Worm (Caenorhabditis elegans) whole organism, L3 larva: ENCODE results near the gene C01G6.2.

Experiments
- aly-2 ChIP-seq: fragments of 150-350 bp; optimal IDR thresholded peaks from 2 replicates; lab custom pipeline; 2014; ENCODE audit warnings: missing biosample characterization, missing genetic modification characterization
- ama-1 ChIP-seq: fragments of 150-350 bp; optimal IDR thresholded peaks from 2 replicates; lab custom pipeline; 2018
- ceh-16 ChIP-seq: sonication (generic microtip); optimal IDR thresholded peaks from 2 replicates; lab custom pipeline; 2017; ENCODE audit warnings: missing biosample characterization, missing genetic modification characterization
- ceh-28 ChIP-seq: fragments of 150-350 bp; optimal IDR thresholded peaks from 2 replicates; lab custom pipeline; 2014; ENCODE audit warnings: missing biosample characterization, missing genetic modification reagents, missing genetic modification characterization
- ceh-82 ChIP-seq: fragments of 150-350 bp; optimal IDR thresholded peaks from 2 replicates; lab custom pipeline; 2014; ENCODE audit warnings: missing biosample characterization, missing genetic modification characterization
- ceh-9 ChIP-seq: sonication (generic microtip); optimal IDR thresholded peaks from 2 replicates; lab custom pipeline; 2018; ENCODE audit warnings: missing biosample characterization, missing genetic modification characterization
- daf-12 ChIP-seq: fragments of 150-350 bp; optimal IDR thresholded peaks from 2 replicates; lab custom pipeline; 2014; ENCODE audit warnings: missing biosample characterization, missing genetic modification reagents, missing genetic modification characterization
- egl-27 ChIP-seq: sonication (generic microtip); optimal IDR thresholded peaks from 4 replicates; lab custom pipeline; 2017; ENCODE audit warnings: missing biosample characterization, missing genetic modification reagents, missing genetic modification characterization
- egl-5 ChIP-seq: fragments of 150-350 bp; optimal IDR thresholded peaks from 2 replicates; lab custom pipeline; 2017; ENCODE audit warnings: missing biosample characterization, missing genetic modification reagents, missing genetic modification characterization, inconsistent platforms
- elt-1 ChIP-seq: fragments of 150-350 bp; optimal IDR thresholded peaks from 2 replicates; lab custom pipeline; 2014; ENCODE audit warnings: missing biosample characterization, missing genetic modification characterization
- elt-3 ChIP-seq, 3 experiments: fragments of 150-350 bp in 1 of 3; sonication (generic microtip) in 2 of 3; optimal IDR thresholded peaks; 2 replicates in 2 of 3; 4 replicates in 1 of 3; lab custom pipeline; 2014 to 2017; ENCODE audit warnings: missing biosample characterization in 3 of 3, missing genetic modification characterization in 3 of 3
- fkh-10 ChIP-seq: sonication (generic microtip); optimal IDR thresholded peaks from 2 replicates; lab custom pipeline; 2017; ENCODE audit warnings: missing biosample characterization, missing genetic modification reagents, missing genetic modification characterization
- fkh-2 ChIP-seq: fragments of 150-350 bp; optimal IDR thresholded peaks from 2 replicates; lab custom pipeline; 2014; ENCODE audit warnings: missing biosample characterization, missing genetic modification reagents, missing genetic modification characterization
- hmg-11 ChIP-seq: sonication (generic microtip); optimal IDR thresholded peaks from 2 replicates; lab custom pipeline; 2016; ENCODE audit warnings: missing genetic modification characterization, missing compliant biosample characterization
- jun-1 ChIP-seq: fragments of 150-350 bp; optimal IDR thresholded peaks from 2 replicates; lab custom pipeline; 2014; ENCODE audit warnings: missing biosample characterization, missing genetic modification reagents, missing genetic modification characterization
- lin-15B ChIP-seq: fragments of 150-350 bp; optimal IDR thresholded peaks from 2 replicates; lab custom pipeline; 2014; ENCODE audit warnings: missing biosample characterization, missing genetic modification characterization
- lin-39 ChIP-seq: fragments of 150-350 bp; optimal IDR thresholded peaks from 2 replicates; lab custom pipeline; 2018; ENCODE audit warnings: missing biosample characterization, missing genetic modification reagents, missing genetic modification characterization
- lsy-12 ChIP-seq: sonication (generic microtip); optimal IDR thresholded peaks from 2 replicates; lab custom pipeline; 2016; ENCODE audit warnings: mild to moderate bottlenecking, missing genetic modification characterization, missing compliant biosample characterization
- mdl-1 ChIP-seq: fragments of 150-350 bp; optimal IDR thresholded peaks from 2 replicates; lab custom pipeline; 2014; ENCODE audit warnings: missing biosample characterization, missing genetic modification characterization
- mml-1 ChIP-seq: fragments of 150-350 bp; sonication (generic microtip); optimal IDR thresholded peaks from 3 replicates; lab custom pipeline; 2014; ENCODE audit warnings: missing biosample characterization, missing genetic modification characterization
- nfya-1 ChIP-seq: sonication (generic microtip); optimal IDR thresholded peaks from 2 replicates; lab custom pipeline; 2017; ENCODE audit warnings: missing genetic modification characterization, mild to moderate bottlenecking, missing compliant biosample characterization, antibody characterized with exemption, moderate library complexity; ENCODE audit not compliant: insufficient read depth
- nhr-12 ChIP-seq: fragments of 150-350 bp; optimal IDR thresholded peaks from 2 replicates; lab custom pipeline; 2014; ENCODE audit warnings: missing biosample characterization, missing genetic modification characterization
- nhr-23 ChIP-seq: fragments of 150-350 bp; optimal IDR thresholded peaks from 2 replicates; lab custom pipeline; 2014; ENCODE audit warnings: missing biosample characterization, missing genetic modification reagents, missing genetic modification characterization
- nhr-237 ChIP-seq: fragments of 150-350 bp; optimal IDR thresholded peaks from 2 replicates; lab custom pipeline; 2014; ENCODE audit warnings: missing biosample characterization, missing genetic modification characterization
- nhr-25 ChIP-seq: sonication (generic microtip); optimal IDR thresholded peaks from 2 replicates; lab custom pipeline; 2017; ENCODE audit warnings: missing biosample characterization, missing genetic modification characterization
- nhr-28 ChIP-seq: fragments of 150-350 bp; optimal IDR thresholded peaks from 2 replicates; lab custom pipeline; 2014; ENCODE audit warnings: missing biosample characterization, missing genetic modification characterization
- nhr-43 ChIP-seq: sonication (generic microtip); optimal IDR thresholded peaks from 2 replicates; lab custom pipeline; 2016; ENCODE audit warnings: mild to moderate bottlenecking, missing genetic modification characterization, missing compliant biosample characterization; ENCODE audit not compliant: poor library complexity, severe bottlenecking
- nhr-67 ChIP-seq: fragments of 150-350 bp; optimal IDR thresholded peaks from 2 replicates; lab custom pipeline; 2014; ENCODE audit warnings: missing biosample characterization, missing genetic modification characterization
- nhr-76 ChIP-seq: fragments of 150-350 bp; sonication (generic microtip); optimal IDR thresholded peaks from 5 replicates; lab custom pipeline; 2014; ENCODE audit warnings: missing biosample characterization, missing genetic modification characterization
- nhr-77 ChIP-seq: fragments of 150-350 bp; optimal IDR thresholded peaks from 2 replicates; lab custom pipeline; 2014; ENCODE audit warnings: missing biosample characterization, missing genetic modification characterization
- pha-4 ChIP-seq: fragments of 150-350 bp; optimal IDR thresholded peaks from 2 replicates; lab custom pipeline; 2014; ENCODE audit warnings: missing biosample characterization, missing genetic modification reagents, missing genetic modification characterization
- skn-1 ChIP-seq: fragments of 150-350 bp; optimal IDR thresholded peaks from 2 replicates; lab custom pipeline; 2014; ENCODE audit warnings: missing biosample characterization, missing genetic modification characterization
- snpc-4 ChIP-seq: fragments of 150-350 bp; optimal IDR thresholded peaks from 2 replicates; lab custom pipeline; 2014; ENCODE audit warnings: missing biosample characterization, missing genetic modification characterization
- tbx-2 ChIP-seq: sonication (generic microtip); optimal IDR thresholded peaks from 2 replicates; lab custom pipeline; 2016; ENCODE audit warnings: mild to moderate bottlenecking, missing genetic modification characterization, missing compliant biosample characterization
- unc-62 ChIP-seq: fragments of 150-350 bp; sonication (generic microtip); optimal IDR thresholded peaks from 4 replicates; lab custom pipeline; 2014; ENCODE audit warnings: missing biosample characterization, missing genetic modification reagents, missing genetic modification characterization
- zag-1 ChIP-seq: fragments of 150-350 bp; optimal IDR thresholded peaks from 2 replicates; lab custom pipeline; 2014; ENCODE audit warnings: missing biosample characterization, missing genetic modification characterization
- ztf-11 ChIP-seq: fragments of 150-350 bp; optimal IDR thresholded peaks from 2 replicates; lab custom pipeline; 2014; ENCODE audit warnings: missing biosample characterization, missing genetic modification characterization

The C01G6.2 gene

DNA sequence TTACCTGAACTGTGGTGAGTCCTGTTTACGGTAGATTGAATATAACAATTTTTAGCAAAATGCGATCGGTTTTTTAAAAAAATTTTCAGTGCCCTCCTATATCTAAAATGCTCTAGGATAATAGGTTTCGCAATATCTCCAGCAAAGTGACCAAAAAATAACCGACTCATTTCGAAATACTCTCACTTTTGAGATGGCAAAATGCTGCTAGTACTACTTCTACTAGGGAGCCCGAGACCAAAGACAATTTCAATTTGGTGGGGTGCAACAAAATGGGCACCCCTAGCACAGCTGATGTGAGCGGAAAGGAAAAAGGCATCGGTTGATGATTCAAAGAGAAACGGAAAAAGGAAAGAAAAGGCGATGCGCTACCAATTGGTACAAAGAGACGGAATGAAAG, 36.7 kb downstream of the C01G6.2 start:
- TF ChIP-seq snpc-4 (tag; lab: Kevin White, UChicago) (no peak), jun-1 (no peak), nhr-23 (tag; lab: Kevin White, UChicago) (no peak), ceh-82 (no peak), unc-62 (no peak), nhr-25 (tag; lab: Kevin White, UChicago) (no peak), elt-3 (tag; optimal IDR thresholded peaks at IDR 0.05; lab: Kevin White, UChicago) (no peak), nhr-12 (tag; lab: Kevin White, UChicago) (no peak), nhr-77 (no peak), mdl-1 (tag; lab: Kevin White, UChicago) (no peak), fkh-10 (GFP tag; lab: Kevin White, UChicago) (no peak), ceh-16 (tag; lab: Kevin White, UChicago) (no peak), nhr-67 (tag; lab: Kevin White, UChicago) (no peak)

ce11 chrII:9304849-9305248, 38.0 kb downstream of the C01G6.2 start:
- no peak for TF ChIP-seq ceh-82
- no peak for TF ChIP-seq nhr-28 (tag; lab: Kevin White, UChicago)
- no peak for TF ChIP-seq ceh-9 (tag; lab: Kevin White, UChicago)
- no peak for TF ChIP-seq lin-15B (tag; lab: Kevin White, UChicago)
- no peak for TF ChIP-seq jun-1
- no peak for TF ChIP-seq nhr-237 (tag; lab: Kevin White, UChicago)
- TF ChIP-seq pha-4 (tag; lab: Kevin White, UChicago) = no peak

- TF ChIP-seq skn-1 (no peak), lin-39 (tag; lab: Kevin White, UChicago) (peak; percentile 48), zag-1 (tag; lab: Kevin White, UChicago) (no peak), fkh-10 (GFP tag; lab: Kevin White, UChicago) (peak; percentile 11)
These were observed 38.7 kb downstream of the C01G6.2 start for ce11 chrII:9305575-9305974.

DNA sequence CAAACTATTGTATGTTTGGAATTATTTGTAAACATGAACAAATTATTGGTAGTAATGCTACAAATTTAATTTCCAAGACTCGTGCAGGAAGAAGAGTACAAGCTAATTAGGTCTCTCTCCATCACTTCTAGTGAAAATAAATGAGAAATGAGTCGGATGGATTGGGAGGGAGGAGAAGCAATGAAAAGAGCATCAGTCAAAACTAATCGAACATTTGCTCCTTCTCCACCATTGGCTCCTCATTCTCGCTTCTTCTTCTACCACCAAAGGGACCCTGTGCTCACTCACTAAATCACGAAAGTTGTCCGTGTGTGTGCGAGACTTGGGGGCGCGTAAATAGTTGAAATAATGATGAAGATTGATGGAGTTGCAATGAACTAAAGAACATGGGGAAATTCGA, 40.0 kb downstream of the C01G6.2 start:
- TF ChIP-seq ceh-28 (tag; lab: Kevin White, UChicago) = no peak
- no peak for TF ChIP-seq ceh-16 (tag; lab: Kevin White, UChicago)
- TF ChIP-seq lin-39 (tag; lab: Kevin White, UChicago) = peak; percentile 94
- no peak for TF ChIP-seq mml-1 (tag; lab: Kevin White, UChicago)
- TF ChIP-seq lin-15B (tag; lab: Kevin White, UChicago) = no peak
- no peak for TF ChIP-seq nhr-25 (tag; lab: Kevin White, UChicago)
- TF ChIP-seq aly-2 = no peak
- no peak for TF ChIP-seq pha-4 (tag; lab: Kevin White, UChicago)
- TF ChIP-seq fkh-2 = no peak
- peak; percentile 79 for TF ChIP-seq nfya-1
- no peak for TF ChIP-seq hmg-11 (tag; lab: Kevin White, UChicago)
- no peak for TF ChIP-seq egl-27 (tag; lab: Kevin White, UChicago)
- peak; percentile 67 for TF ChIP-seq unc-62
- TF ChIP-seq nhr-23 (tag; lab: Kevin White, UChicago) = no peak
- no peak for TF ChIP-seq nhr-12 (tag; lab: Kevin White, UChicago)
- TF ChIP-seq daf-12 (tag; lab: Kevin White, UChicago) = no peak

- no peak for TF ChIP-seq nhr-43 (tag; lab: Kevin White, UChicago)
- TF ChIP-seq nfya-1 = peak; percentile 2
- peak; percentile 34 for TF ChIP-seq egl-5 (tag; lab: Kevin White, UChicago)
- TF ChIP-seq ama-1 (lab: Kevin White, UChicago) = no peak
These were observed 41.8 kb downstream of the C01G6.2 start for ce11 chrII:9308614-9309046.

DNA sequence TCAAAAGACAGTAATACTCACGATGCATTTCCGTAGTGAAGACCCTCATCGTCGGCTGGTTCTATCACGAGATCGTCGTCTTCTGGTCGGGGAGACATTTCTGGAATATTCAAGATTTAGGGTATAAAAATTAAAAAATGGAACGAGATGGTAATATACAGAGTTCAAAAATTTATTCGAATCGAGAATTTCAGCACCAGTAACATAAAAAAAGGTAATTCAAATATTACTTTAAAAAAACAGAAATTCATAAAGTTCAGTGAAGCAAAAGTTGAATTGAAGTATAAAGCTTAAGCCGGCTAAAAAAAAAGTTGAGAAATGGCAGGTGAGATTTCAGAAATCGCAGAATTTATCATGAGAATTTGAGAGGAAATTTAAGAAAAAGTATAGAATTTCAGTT, 43.3 kb downstream of the C01G6.2 start, which contains the start of gene cam-1:
cam-1 (minus strand) TSS at position 101 of the 400 bp plus-strand sequence.
- no peak for TF ChIP-seq daf-12 (tag; lab: Kevin White, UChicago)
- no peak for TF ChIP-seq elt-3 (tag; optimal IDR thresholded peaks at IDR 0.05; lab: Kevin White, UChicago)
- TF ChIP-seq ceh-9 (tag; lab: Kevin White, UChicago) = no peak
- TF ChIP-seq lsy-12 = no peak
- TF ChIP-seq nhr-76 (tag; lab: Kevin White, UChicago) = no peak
- TF ChIP-seq ceh-16 (tag; lab: Kevin White, UChicago) = no peak
- no peak for TF ChIP-seq nfya-1
- no peak for TF ChIP-seq tbx-2 (tag; lab: Kevin White, UChicago)
- no peak for TF ChIP-seq nhr-43 (tag; lab: Kevin White, UChicago)
- no peak for TF ChIP-seq nhr-23 (tag; lab: Kevin White, UChicago)
- TF ChIP-seq ztf-11 (tag; lab: Kevin White, UChicago) = no peak
- no peak for TF ChIP-seq nhr-237 (tag; lab: Kevin White, UChicago)
- no peak for TF ChIP-seq elt-1 (tag; lab: Kevin White, UChicago)
- no peak for TF ChIP-seq nhr-77
- TF ChIP-seq lin-15B (tag; lab: Kevin White, UChicago) = no peak
- TF ChIP-seq egl-5 (tag; lab: Kevin White, UChicago) = no peak
- no peak for TF ChIP-seq nhr-12 (tag; lab: Kevin White, UChicago)
- TF ChIP-seq lin-39 (tag; lab: Kevin White, UChicago) = no peak
